Fruit fly (Drosophila melanogaster) whole organism, prepupa: ENCODE measurements around the gene Teh1.
A peak's percentile ranks its signal among the peaks of the same experiment; 100 is the strongest.

Experiments
- Blimp-1 ChIP-seq: fragments of 200-800 bp; sonication (Bioruptor generic); optimal IDR thresholded peaks from 3 replicates; lab custom pipeline; 2017; ENCODE audit warnings: missing biosample characterization, missing genetic modification characterization, mild to moderate bottlenecking, moderate library complexity, missing genetic modification reagents
- CG10669 ChIP-seq: fragments of 200-800 bp; sonication (Bioruptor generic); optimal IDR thresholded peaks from 3 replicates; lab custom pipeline; 2018; ENCODE audit warnings: missing biosample characterization, mild to moderate bottlenecking, missing genetic modification characterization, moderate library complexity
- CG11294 ChIP-seq: fragments of 200-800 bp; sonication (Bioruptor generic); IDR thresholded peaks from 2 replicates; pipeline ENCODE4 v1.3.6; 2022; ENCODE audit warnings: missing biosample characterization, missing genetic modification characterization
- CG11902 ChIP-seq: fragments of 200-800 bp; sonication (Bioruptor generic); optimal IDR thresholded peaks from 3 replicates; lab custom pipeline; 2016; ENCODE audit warnings: missing biosample characterization, missing genetic modification characterization
- CG15336 ChIP-seq: fragments of 200-800 bp; sonication (Bioruptor generic); IDR thresholded peaks from 2 replicates; pipeline ENCODE4 v1.3.6; 2022; ENCODE audit warnings: missing biosample characterization, missing genetic modification characterization
- CG1621 ChIP-seq: fragments of 200-800 bp; sonication (Bioruptor generic); optimal IDR thresholded peaks from 3 replicates; lab custom pipeline; 2018; ENCODE audit warnings: missing biosample characterization, mild to moderate bottlenecking, missing genetic modification characterization
- CG3032 ChIP-seq: fragments of 200-800 bp; optimal IDR thresholded peaks from 2 replicates; lab custom pipeline; 2019; ENCODE audit warnings: missing biosample characterization, mild to moderate bottlenecking, missing genetic modification characterization, moderate library complexity
- CG31627 ChIP-seq: fragments of 200-800 bp; sonication (Bioruptor generic); optimal IDR thresholded peaks from 3 replicates; lab custom pipeline; 2016; ENCODE audit warnings: missing biosample characterization, missing genetic modification characterization
- CG32006 ChIP-seq: fragments of 200-800 bp; sonication (Bioruptor generic); optimal IDR thresholded peaks from 3 replicates; lab custom pipeline; 2017; ENCODE audit warnings: missing biosample characterization, mild to moderate bottlenecking, missing genetic modification characterization
- CG34406 ChIP-seq: fragments of 200-800 bp; sonication (Bioruptor generic); optimal IDR thresholded peaks from 3 replicates; lab custom pipeline; 2016; ENCODE audit warnings: missing biosample characterization, missing genetic modification characterization
- CG4318 ChIP-seq: fragments of 200-800 bp; sonication (Bioruptor generic); optimal IDR thresholded peaks from 3 replicates; lab custom pipeline; 2017; ENCODE audit warnings: missing biosample characterization, mild to moderate bottlenecking, missing genetic modification characterization
- CG6163 ChIP-seq: fragments of 200-800 bp; sonication (Bioruptor generic); IDR thresholded peaks from 3 replicates; pipeline ENCODE4 v1.3.6; 2022; ENCODE audit warnings: missing biosample characterization, missing genetic modification characterization
- CG6276 ChIP-seq: fragments of 200-800 bp; sonication (Bioruptor generic); optimal IDR thresholded peaks from 2 replicates; lab custom pipeline; 2017; ENCODE audit warnings: missing biosample characterization, mild to moderate bottlenecking, missing genetic modification characterization
- CG6808 ChIP-seq: fragments of 200-800 bp; sonication (Bioruptor generic); optimal IDR thresholded peaks from 3 replicates; lab custom pipeline; 2017; ENCODE audit warnings: missing biosample characterization, missing genetic modification characterization, mild to moderate bottlenecking, moderate library complexity, missing genetic modification reagents
- CG8119 ChIP-seq: fragments of 200-800 bp; sonication (Bioruptor generic); IDR thresholded peaks from 3 replicates; pipeline ENCODE4 v1.3.6; 2022; ENCODE audit warnings: missing biosample characterization, missing genetic modification characterization
- CG8319 ChIP-seq: fragments of 200-800 bp; sonication (Bioruptor generic); optimal IDR thresholded peaks from 3 replicates; lab custom pipeline; 2016; ENCODE audit warnings: missing biosample characterization, missing genetic modification characterization
- CG8632 ChIP-seq: fragments of 200-800 bp; sonication (Bioruptor generic); optimal IDR thresholded peaks from 3 replicates; lab custom pipeline; 2016; ENCODE audit warnings: missing biosample characterization, missing genetic modification characterization
- CG9139 ChIP-seq: fragments of 200-800 bp; sonication (Bioruptor generic); optimal IDR thresholded peaks from 3 replicates; lab custom pipeline; 2017; ENCODE audit warnings: missing biosample characterization, mild to moderate bottlenecking, missing genetic modification characterization
- Eip75B ChIP-seq: fragments of 200-800 bp; sonication (Bioruptor generic); optimal IDR thresholded peaks from 3 replicates; lab custom pipeline; 2016; ENCODE audit warnings: missing biosample characterization, missing genetic modification characterization
- Eip78C ChIP-seq: fragments of 200-800 bp; sonication (Bioruptor generic); peaks from one replicate; lab custom pipeline; 2016; ENCODE audit warnings: missing biosample characterization, missing genetic modification characterization
- Eip93F ChIP-seq: fragments of 200-800 bp; sonication (Bioruptor generic); optimal IDR thresholded peaks from 2 replicates; lab custom pipeline; 2016; ENCODE audit warnings: missing biosample characterization, mild to moderate bottlenecking, missing genetic modification characterization
- Ets21C ChIP-seq: fragments of 200-800 bp; sonication (Bioruptor generic); optimal IDR thresholded peaks from 3 replicates; lab custom pipeline; 2016; ENCODE audit warnings: missing biosample characterization, missing genetic modification characterization
- Ets96B ChIP-seq: fragments of 200-800 bp; optimal IDR thresholded peaks from 2 replicates; lab custom pipeline; 2019; ENCODE audit warnings: missing biosample characterization, mild to moderate bottlenecking, missing genetic modification characterization, moderate library complexity
- Gug ChIP-seq: fragments of 200-800 bp; sonication (Bioruptor generic); IDR thresholded peaks from 2 replicates; pipeline ENCODE4 v1.3.6; 2022; ENCODE audit warnings: missing biosample characterization, missing genetic modification characterization
- Hr4 ChIP-seq: fragments of 200-800 bp; sonication (Bioruptor generic); optimal IDR thresholded peaks from 3 replicates; lab custom pipeline; 2016; ENCODE audit warnings: missing biosample characterization, missing genetic modification characterization
- Met ChIP-seq: fragments of 200-800 bp; sonication (Bioruptor generic); optimal IDR thresholded peaks from 3 replicates; lab custom pipeline; 2016; ENCODE audit warnings: missing biosample characterization, missing genetic modification characterization
- OdsH ChIP-seq: fragments of 200-800 bp; sonication (Bioruptor generic); optimal IDR thresholded peaks from 3 replicates; lab custom pipeline; 2016; ENCODE audit warnings: missing biosample characterization, missing genetic modification characterization
- Smox ChIP-seq: fragments of 200-800 bp; sonication (Bioruptor generic); optimal IDR thresholded peaks from 3 replicates; lab custom pipeline; 2016; ENCODE audit warnings: missing biosample characterization, missing genetic modification characterization
- Sox102F ChIP-seq: fragments of 200-800 bp; sonication (Bioruptor generic); optimal IDR thresholded peaks from 2 replicates; lab custom pipeline; 2016; ENCODE audit warnings: missing biosample characterization, mild to moderate bottlenecking, missing genetic modification characterization
- Sox14 ChIP-seq: fragments of 200-800 bp; sonication (Bioruptor generic); optimal IDR thresholded peaks from 3 replicates; lab custom pipeline; 2016; ENCODE audit warnings: missing biosample characterization, missing genetic modification characterization
- Sox15 ChIP-seq: fragments of 200-800 bp; sonication (Bioruptor generic); optimal IDR thresholded peaks from 3 replicates; lab custom pipeline; 2016; ENCODE audit warnings: missing biosample characterization, missing genetic modification characterization
- cyc ChIP-seq: fragments of 200-800 bp; sonication (Bioruptor generic); optimal IDR thresholded peaks from 3 replicates; lab custom pipeline; 2016; ENCODE audit warnings: missing biosample characterization, missing genetic modification characterization
- eg ChIP-seq: fragments of 200-800 bp; sonication (Bioruptor generic); IDR thresholded peaks from 3 replicates; pipeline ENCODE4 v1.3.6; 2022; ENCODE audit warnings: missing biosample characterization, missing genetic modification characterization
- esn ChIP-seq: fragments of 200-800 bp; sonication (Bioruptor generic); optimal IDR thresholded peaks from 2 replicates; lab custom pipeline; 2016; ENCODE audit warnings: missing biosample characterization, mild to moderate bottlenecking, missing genetic modification characterization, moderate library complexity
- fd85E ChIP-seq: fragments of 200-800 bp; sonication (Bioruptor generic); optimal IDR thresholded peaks from 3 replicates; lab custom pipeline; 2016; ENCODE audit warnings: missing biosample characterization, missing genetic modification characterization
- fkh ChIP-seq: fragments of 200-800 bp; sonication (Bioruptor generic); optimal IDR thresholded peaks from 3 replicates; lab custom pipeline; 2017; ENCODE audit warnings: missing biosample characterization, mild to moderate bottlenecking, missing genetic modification characterization, moderate library complexity
- lz ChIP-seq: fragments of 200-800 bp; sonication (Bioruptor generic); optimal IDR thresholded peaks from 3 replicates; lab custom pipeline; 2016; ENCODE audit warnings: missing biosample characterization, missing genetic modification characterization
- net ChIP-seq: fragments of 200-800 bp; sonication (Bioruptor generic); optimal IDR thresholded peaks from 3 replicates; lab custom pipeline; 2016; ENCODE audit warnings: missing biosample characterization, missing genetic modification characterization
- spab ChIP-seq: fragments of 200-800 bp; sonication (Bioruptor generic); optimal IDR thresholded peaks from 2 replicates; lab custom pipeline; 2017; ENCODE audit warnings: missing biosample characterization, mild to moderate bottlenecking, missing genetic modification characterization, missing genetic modification reagents
- svp ChIP-seq: fragments of 200-800 bp; sonication (Bioruptor generic); peaks from one replicate; lab custom pipeline; 2016; ENCODE audit warnings: missing biosample characterization, missing genetic modification characterization

Teh1 gene

DNA sequence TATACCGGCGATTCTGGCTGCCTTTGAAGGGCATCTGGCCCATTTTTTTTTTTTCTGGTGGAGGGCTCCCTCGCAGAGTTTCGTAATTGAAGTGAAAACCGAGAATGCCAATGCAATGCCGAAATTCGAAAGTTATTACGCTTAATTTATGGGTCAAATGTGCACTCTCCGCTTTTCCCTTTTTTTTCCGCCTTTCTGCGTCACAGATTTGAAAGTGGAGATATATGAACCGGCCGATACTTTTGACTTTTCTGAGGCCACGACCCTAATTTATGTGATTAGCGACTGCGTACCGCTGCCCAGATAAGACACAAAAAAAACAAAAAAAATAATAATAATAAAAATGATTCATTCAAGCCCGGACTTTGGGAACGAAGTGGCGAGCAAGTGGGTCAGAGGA lies 29.6 kb upstream of the Teh1 start (continued):
- no peak for TF ChIP-seq CG9139 (GFP tag; lab: Kevin White, UChicago)
- TF ChIP-seq CG10669 (GFP tag; lab: Kevin White, UChicago), result no peak
- TF ChIP-seq spab (GFP tag; lab: Kevin White, UChicago), result no peak
- no peak for TF ChIP-seq Ets96B (tag; lab: Kevin White, UChicago)
- TF ChIP-seq Smox, result peak; percentile 1
- TF ChIP-seq CG32006, result no peak
- TF ChIP-seq Eip78C (GFP tag; lab: Kevin White, UChicago), result peak; percentile 54
- TF ChIP-seq Gug (GFP tag; lab: Robert Waterston, UW), result no peak
- TF ChIP-seq OdsH (GFP tag; lab: Kevin White, UChicago), result no peak
- TF ChIP-seq CG6163 (GFP tag; lab: Robert Waterston, UW), result no peak
- no peak for TF ChIP-seq CG1621 (tag; lab: Kevin White, UChicago)
- TF ChIP-seq, all 60 proteins: peak for 9

DNA sequence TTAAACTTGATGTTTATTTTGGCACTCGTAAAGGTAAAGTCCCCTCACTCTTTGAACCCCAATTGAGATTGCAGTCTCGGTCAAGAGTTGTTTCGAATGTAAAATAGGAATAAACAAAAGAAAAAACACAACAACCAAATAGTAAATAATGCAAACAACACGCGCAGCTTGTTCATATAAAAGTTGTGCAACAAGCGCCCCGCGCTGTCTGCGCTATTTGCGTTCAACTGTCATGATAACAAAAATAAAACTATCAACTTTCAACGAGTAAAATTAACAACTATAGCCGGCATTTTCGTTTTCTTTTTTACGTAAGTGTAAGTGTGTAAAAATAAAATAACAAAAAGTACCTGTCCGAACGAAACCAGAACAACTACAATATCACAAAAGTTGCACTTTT lies 24.7 kb upstream of the Teh1 start:
- TF ChIP-seq CG8319 (GFP tag; lab: Kevin White, UChicago), result no peak
- no peak for TF ChIP-seq CG32006
- TF ChIP-seq CG31627 (GFP tag; lab: Kevin White, UChicago), result no peak
- TF ChIP-seq CG4318, result no peak

DNA sequence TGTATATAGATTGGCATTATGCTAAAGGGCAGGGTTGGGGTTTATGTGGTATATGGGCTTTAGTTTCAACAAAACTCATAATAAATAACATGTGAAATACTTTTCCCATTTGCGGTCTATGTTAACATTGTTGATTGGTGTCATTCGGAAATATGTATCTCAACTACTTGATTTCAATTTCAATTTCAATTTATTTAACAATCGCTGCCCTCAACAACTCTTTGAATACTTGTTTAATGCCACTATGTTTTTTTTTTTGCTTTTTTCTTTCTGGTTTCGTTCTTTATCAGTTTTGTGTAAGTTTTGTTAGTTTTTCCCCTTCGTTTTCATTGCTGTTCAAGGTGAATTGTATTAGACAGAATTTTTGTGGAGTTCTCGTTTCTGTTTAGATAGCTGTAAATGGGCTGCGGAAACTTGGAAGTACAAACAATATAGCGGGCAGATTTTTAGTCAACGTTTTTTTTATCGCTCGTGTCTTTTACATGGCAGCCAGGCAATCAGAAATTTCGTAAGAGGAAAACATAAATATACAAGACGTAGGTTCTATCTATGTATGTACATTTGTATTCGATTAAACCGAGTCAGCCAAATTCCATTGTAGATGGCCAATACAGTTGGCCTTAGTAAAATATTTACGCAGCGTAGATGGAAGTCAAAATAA lies 24.2 kb upstream of the Teh1 start:
- TF ChIP-seq fkh (GFP tag; lab: Kevin White, UChicago) (peak; percentile 14), Blimp-1 (no peak), svp (GFP tag; lab: Kevin White, UChicago) (no peak), CG32006 (no peak)

DNA sequence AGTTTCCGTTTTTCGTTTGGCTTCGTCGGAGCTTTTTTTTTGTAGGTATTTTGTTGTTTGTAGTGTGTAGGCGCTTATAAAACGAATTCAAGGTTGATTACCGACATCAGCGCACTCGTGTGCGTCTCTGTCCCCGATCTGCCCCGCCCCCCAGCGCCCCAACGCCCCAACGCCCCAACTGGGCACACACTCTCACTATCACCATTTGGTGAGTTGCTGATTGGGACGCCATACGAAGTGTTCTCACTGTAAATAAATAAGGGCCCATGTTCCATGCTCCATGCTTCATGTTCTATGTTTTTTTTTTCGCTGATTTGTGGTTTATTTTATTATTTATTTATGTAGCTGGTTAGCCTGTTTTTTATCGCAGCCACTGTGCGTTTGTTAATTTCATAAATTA lies 23.6 kb upstream of the Teh1 start:
- TF ChIP-seq fkh (GFP tag; lab: Kevin White, UChicago) (peak; percentile 85), Eip93F (GFP tag; lab: Kevin White, UChicago) (no peak), lz (GFP tag; lab: Kevin White, UChicago) (no peak), Sox14 (GFP tag; lab: Kevin White, UChicago) (no peak), eg (GFP tag; lab: Robert Waterston, UW) (0 out of 3 replicates have a peak, but pooled peaks have one; percentile 5)

DNA sequence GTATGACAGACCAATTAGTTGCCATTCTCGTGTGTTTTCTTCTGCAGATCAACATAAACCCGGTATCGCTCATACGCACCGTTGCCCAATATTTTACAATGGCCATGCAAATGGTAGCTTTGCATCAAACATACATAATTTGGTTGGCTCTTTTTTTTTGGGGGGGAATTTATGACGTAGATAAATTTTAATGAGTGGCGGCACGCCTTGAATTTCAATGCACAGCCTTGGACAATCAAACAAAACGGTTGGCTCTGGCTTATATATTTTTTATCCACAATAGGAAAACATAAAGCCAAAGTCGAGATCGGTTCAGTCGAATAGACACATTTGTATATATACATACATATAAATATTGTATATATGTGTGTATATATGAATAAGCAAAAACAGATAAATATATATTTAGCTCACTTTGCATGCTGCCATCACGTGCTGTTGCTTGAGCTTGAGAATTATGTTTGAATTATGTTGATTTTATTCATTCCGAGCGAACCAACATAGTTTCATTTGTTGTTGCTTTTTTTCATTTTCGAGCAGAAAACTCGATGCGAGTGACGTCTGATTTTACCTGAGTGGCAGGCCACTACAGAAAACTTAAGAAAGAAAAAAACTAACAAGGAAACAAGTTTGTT lies 23.0 kb upstream of the Teh1 start:
- TF ChIP-seq CG4318, result no peak
- TF ChIP-seq Eip78C (GFP tag; lab: Kevin White, UChicago), result no peak
- TF ChIP-seq CG8632 (GFP tag; lab: Kevin White, UChicago), result no peak
- no peak for TF ChIP-seq Sox15
- TF ChIP-seq CG34406 (GFP tag; lab: Kevin White, UChicago), result no peak
- no peak for TF ChIP-seq CG8119 (GFP tag; lab: Robert Waterston, UW)
- no peak for TF ChIP-seq CG32006
- no peak for TF ChIP-seq Smox
- TF ChIP-seq fkh (GFP tag; lab: Kevin White, UChicago), result no peak
- TF ChIP-seq Blimp-1, result no peak
- TF ChIP-seq CG3032 (tag; lab: Kevin White, UChicago), result no peak
- no peak for TF ChIP-seq esn

DNA sequence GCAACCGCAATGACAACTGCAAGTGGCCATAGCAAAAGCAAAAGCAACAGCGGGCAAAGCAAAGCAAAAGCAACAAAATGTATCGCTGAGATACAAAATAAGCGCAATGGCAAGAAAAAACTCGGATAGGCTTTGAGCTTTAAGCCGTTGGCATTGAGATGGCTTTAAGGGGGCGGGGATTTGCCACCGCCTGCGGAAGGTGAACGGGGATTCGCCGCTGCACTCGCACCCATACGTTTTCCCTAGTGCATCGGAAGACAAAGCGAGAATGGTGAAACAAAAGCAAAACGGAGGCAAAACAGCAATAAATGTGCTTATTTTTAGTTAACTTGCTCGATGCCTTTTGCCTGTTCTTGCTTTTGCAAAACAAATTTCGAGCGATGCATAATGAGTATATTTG lies 21.9 kb upstream of the Teh1 start:
- TF ChIP-seq eg (GFP tag; lab: Robert Waterston, UW), result 0 out of 3 replicates have a peak, but pooled peaks have one; percentile 4
- TF ChIP-seq CG8119 (GFP tag; lab: Robert Waterston, UW), result no peak
- TF ChIP-seq Hr4 (GFP tag; lab: Kevin White, UChicago), result no peak
- TF ChIP-seq CG6163 (GFP tag; lab: Robert Waterston, UW), result peak; percentile 40; the same call in 1 of the 3 replicates
- peak; percentile 24 for TF ChIP-seq net (GFP tag; lab: Kevin White, UChicago)
- no peak for TF ChIP-seq cyc (GFP tag; lab: Kevin White, UChicago)
- no peak for TF ChIP-seq fd85E (GFP tag; lab: Kevin White, UChicago)
- TF ChIP-seq spab (GFP tag; lab: Kevin White, UChicago), result no peak
- peak; percentile 14 for TF ChIP-seq CG6808 (GFP tag; lab: Kevin White, UChicago)
- peak; percentile 23 for TF ChIP-seq Eip75B
- peak; percentile 27 for TF ChIP-seq CG10669 (GFP tag; lab: Kevin White, UChicago)
- TF ChIP-seq CG15336 (GFP tag; lab: Robert Waterston, UW), result 0 out of 2 replicates have a peak, but pooled peaks have one; percentile 31
- no peak for TF ChIP-seq CG11294 (GFP tag; lab: Robert Waterston, UW)
- TF ChIP-seq CG6276, result peak; percentile 16
- TF ChIP-seq Ets21C (GFP tag; lab: Kevin White, UChicago), result no peak
- TF ChIP-seq Sox102F (GFP tag; lab: Kevin White, UChicago), result no peak
- TF ChIP-seq Met (GFP tag; lab: Kevin White, UChicago), result no peak
- no peak for TF ChIP-seq CG11902 (GFP tag; lab: Kevin White, UChicago)
- no peak for TF ChIP-seq CG3032 (tag; lab: Kevin White, UChicago)
- peak; percentile 19 for TF ChIP-seq Ets96B (tag; lab: Kevin White, UChicago)
